Worm (Caenorhabditis elegans) whole organism, young adult: Measurements from ENCODE around the gene C17E7.9.

Experiments used
- dpl-1 ChIP-seq: fragments of 150-350 bp; optimal IDR thresholded peaks from 2 replicates; lab custom pipeline; 2014; ENCODE audit warnings: missing biosample characterization, missing genetic modification reagents, missing genetic modification characterization
- pha-4 ChIP-seq: fragments of 150-350 bp; sonication (generic microtip); optimal IDR thresholded peaks from 2 replicates; lab custom pipeline; 2014; ENCODE audit warnings: missing biosample characterization, missing genetic modification reagents, missing genetic modification characterization
- ztf-18 ChIP-seq: sonication (generic microtip); optimal IDR thresholded peaks from 2 replicates; lab custom pipeline; 2016; ENCODE audit warnings: missing genotype, mild to moderate bottlenecking, missing genetic modification characterization, missing compliant biosample characterization
- ztf-26 ChIP-seq: sonication (generic microtip); optimal IDR thresholded peaks from 2 replicates; lab custom pipeline; 2017; ENCODE audit warnings: missing genetic modification characterization, missing compliant biosample characterization

ce11 chrV:3851760-3852159, 38.9 kb downstream of the C17E7.9 start:
- TF ChIP-seq ztf-26 (tag; lab: Kevin White, UChicago) (no peak), pha-4 (no peak), ztf-18 (no peak), dpl-1 (GFP tag; lab: Kevin White, UChicago) (no peak)
